Fruit fly (Drosophila melanogaster) whole organism: Measurements from ENCODE around the gene Pfas.

Experiments
- CG8478 ChIP-seq: fragments of >200 bp; optimal IDR thresholded peaks from 2 replicates; lab custom pipeline; 2018; ENCODE audit warnings: inconsistent platforms
- Dll ChIP-seq: fragments of >200 bp; optimal IDR thresholded peaks from 2 replicates; lab custom pipeline; 2017
- EcR ChIP-seq, 2 experiments: fragments of >200 bp; optimal IDR thresholded peaks; 2 replicates each; lab custom pipeline; 2017; ENCODE audit warnings: missing biosample characterization in 2 of 2, missing genetic modification characterization in 2 of 2, missing genetic modification reagents in 2 of 2
- pan ChIP-seq: fragments of >200 bp; optimal IDR thresholded peaks from 2 replicates; lab custom pipeline; 2017
- psq ChIP-seq: fragments of >200 bp; optimal IDR thresholded peaks from 2 replicates; lab custom pipeline; 2017
- usp ChIP-seq: fragments of >200 bp; optimal IDR thresholded peaks from 2 replicates; lab custom pipeline; 2017; ENCODE audit warnings: missing biosample characterization, missing genetic modification characterization, mixed read lengths

Pfas gene

DNA sequence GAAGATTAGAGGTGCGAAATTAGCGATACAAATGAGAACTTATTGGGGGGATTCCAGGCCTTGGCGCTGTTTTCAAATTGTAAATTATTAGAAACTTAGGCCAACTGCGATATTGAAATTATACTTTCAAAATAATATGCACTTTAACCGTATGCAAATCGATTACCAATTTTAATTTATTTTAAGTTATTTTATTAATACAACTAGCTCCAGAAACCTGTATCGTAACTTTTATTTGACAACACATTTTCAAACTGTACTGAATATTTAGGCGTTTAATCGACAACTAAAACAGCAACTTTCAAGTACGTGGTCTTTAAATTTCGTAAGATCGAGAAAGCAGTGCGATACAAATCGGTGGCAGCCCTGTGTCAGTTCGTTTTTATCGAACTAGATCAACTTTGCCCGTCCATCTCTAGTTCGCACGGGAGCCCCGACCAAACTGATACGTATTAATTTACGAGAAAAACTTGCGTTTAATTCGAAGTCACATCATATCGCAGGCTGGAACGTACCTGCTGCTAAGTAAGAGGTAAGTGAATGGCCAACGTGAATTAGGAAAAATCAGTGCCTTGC is 24.9 kb upstream of the Pfas start, which contains the start of the genes CG9154 and Kr-h2:
CG9154 (minus strand) TSS at position 31 of the 576 bp plus-strand sequence.
Kr-h2 (plus strand) TSS at position 335 of the 576 bp plus-strand sequence.
- TF ChIP-seq pan (lab: Kevin White, UChicago) (no peak), usp (GFP tag; lab: Kevin White, UChicago) (no peak), psq (lab: Kevin White, UChicago) (no peak), Dll (lab: Kevin White, UChicago) (no peak), CG8478 (lab: Kevin White, UChicago) (no peak), EcR (GFP tag; optimal IDR thresholded peaks at IDR 0.05; lab: Kevin White, UChicago) (no peak)

dm6 chr2L:6068544-6069251 is 22.8 kb upstream of the Pfas start, which contains the start of the genes CG9150 and Pfdn1:
Gene CG9150, minus strand, starts transcription at chr2L:6068594.
Gene Pfdn1, plus strand, starts transcription at chr2L:6069079.
- no peak for TF ChIP-seq EcR (GFP tag; optimal IDR thresholded peaks at IDR 0.05; lab: Kevin White, UChicago)
- no peak for TF ChIP-seq psq (lab: Kevin White, UChicago)
- no peak for TF ChIP-seq CG8478 (lab: Kevin White, UChicago)
- no peak for TF ChIP-seq usp (GFP tag; lab: Kevin White, UChicago)
- TF ChIP-seq Dll (lab: Kevin White, UChicago), result no peak
- no peak for TF ChIP-seq pan (lab: Kevin White, UChicago)

dm6 chr2L:6065823-6066222 is 20.0 kb upstream of the Pfas start, which contains the start of the genes Fbw5 and CG9147:
Gene Fbw5, minus strand, starts transcription at chr2L:6065953.
Gene CG9147, plus strand, starts transcription at chr2L:6065997.
- TF ChIP-seq CG8478 (lab: Kevin White, UChicago) (no peak), pan (lab: Kevin White, UChicago) (peak; percentile 97)

- TF ChIP-seq EcR (GFP tag; optimal IDR thresholded peaks at IDR 0.05; lab: Kevin White, UChicago), result no peak
- TF ChIP-seq pan (lab: Kevin White, UChicago), result no peak
- TF ChIP-seq usp (GFP tag; lab: Kevin White, UChicago), result no peak
- TF ChIP-seq Dll (lab: Kevin White, UChicago), result no peak
- no peak for TF ChIP-seq CG8478 (lab: Kevin White, UChicago)
- TF ChIP-seq psq (lab: Kevin White, UChicago), result no peak
Observed at dm6 chr2L:6062382-6063082, 16.7 kb upstream of the Pfas start, which contains the start of the genes ND-51 and CG13994. Gene ND-51, minus strand, starts transcription at chr2L:6062757. Gene CG13994, plus strand, starts transcription at chr2L:6062989.

dm6 chr2L:6060210-6060609 is 14.4 kb upstream of the Pfas start, which contains the start of gene CG34180:
Gene CG34180, plus strand, starts transcription at chr2L:6060510.
- TF ChIP-seq CG8478 (lab: Kevin White, UChicago), result no peak

- TF ChIP-seq pan (lab: Kevin White, UChicago) (no peak), psq (lab: Kevin White, UChicago) (no peak), EcR (GFP tag; optimal IDR thresholded peaks at IDR 0.05; lab: Kevin White, UChicago) (no peak), Dll (lab: Kevin White, UChicago) (no peak), usp (GFP tag; lab: Kevin White, UChicago) (no peak)
Observed at dm6 chr2L:6053874-6054469, 8.1 kb upstream of the Pfas start, which contains the start of gene CG13995. Gene CG13995, plus strand, starts transcription at chr2L:6054302.

DNA sequence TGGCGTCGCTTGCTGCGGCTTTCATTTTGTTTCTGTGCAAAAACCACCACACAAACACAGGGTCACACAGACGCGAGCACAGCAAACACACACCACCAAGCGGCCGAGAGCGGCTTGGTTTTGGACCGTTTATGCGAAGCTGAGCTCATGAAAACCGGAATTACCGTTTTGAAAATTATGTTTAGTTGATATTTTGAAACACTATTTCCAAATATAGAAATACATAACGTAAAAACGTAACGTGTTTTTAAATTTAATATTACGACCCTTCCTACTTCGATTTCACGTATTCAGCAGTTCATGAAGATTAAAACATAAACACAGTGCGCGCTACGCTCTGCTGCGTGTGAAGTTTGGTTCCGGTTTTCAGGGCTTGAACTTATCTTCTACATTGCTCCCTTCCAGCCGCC is 5.4 kb upstream of the Pfas start:
- TF ChIP-seq Dll (lab: Kevin White, UChicago) (no peak), psq (lab: Kevin White, UChicago) (no peak), usp (GFP tag; lab: Kevin White, UChicago) (no peak), pan (lab: Kevin White, UChicago) (no peak), CG8478 (lab: Kevin White, UChicago) (no peak), EcR (GFP tag; optimal IDR thresholded peaks at IDR 0.05; lab: Kevin White, UChicago) (no peak)

dm6 chr2L:6050575-6050974 is 4.7 kb upstream of the Pfas start, which contains the start of gene CG9135:
Gene CG9135, plus strand, starts transcription at chr2L:6050800.
- TF ChIP-seq usp (GFP tag; lab: Kevin White, UChicago) (no peak), pan (lab: Kevin White, UChicago) (no peak), CG8478 (lab: Kevin White, UChicago) (no peak), EcR (GFP tag; optimal IDR thresholded peaks at IDR 0.05; lab: Kevin White, UChicago) (no peak), Dll (lab: Kevin White, UChicago) (no peak), psq (lab: Kevin White, UChicago) (no peak)

dm6 chr2L:6048542-6048941 is 2.7 kb upstream of the Pfas start, which contains the start of the genes CG34179 and slmo:
Gene CG34179, minus strand, starts transcription at chr2L:6048706.
Gene slmo, minus strand, starts transcription at chr2L:6048706.
- TF ChIP-seq EcR (GFP tag; optimal IDR thresholded peaks at IDR 0.05; lab: Kevin White, UChicago), result no peak
- TF ChIP-seq CG8478 (lab: Kevin White, UChicago), result no peak

dm6 chr2L:6047528-6048160 is 1.8 kb upstream of the Pfas start, which contains the start of gene IPIP:
Gene IPIP, plus strand, starts transcription at chr2L:6048002.
- no peak for TF ChIP-seq psq (lab: Kevin White, UChicago)
- TF ChIP-seq EcR (GFP tag; optimal IDR thresholded peaks at IDR 0.05; lab: Kevin White, UChicago), result no peak
- TF ChIP-seq usp (GFP tag; lab: Kevin White, UChicago), result no peak
- no peak for TF ChIP-seq CG8478 (lab: Kevin White, UChicago)
- TF ChIP-seq pan (lab: Kevin White, UChicago), result no peak
- TF ChIP-seq Dll (lab: Kevin White, UChicago), result no peak
